Worm (Caenorhabditis elegans) whole organism, midembryonic: ENCODE measurements around the gene srh-88.

Experiments used
- T22C8.4 ChIP-seq: fragments of 200-800 bp; sonication (Bioruptor generic); IDR thresholded peaks from 2 replicates; pipeline ENCODE4 v1.3.6; 2022; ENCODE audit warnings: missing genetic modification characterization, missing compliant biosample characterization
- cog-1 ChIP-seq: sonication (generic microtip); optimal IDR thresholded peaks from 2 replicates; lab custom pipeline; 2016; ENCODE audit warnings: missing genetic modification characterization, missing compliant biosample characterization
- flt-1 ChIP-seq: fragments of 200-800 bp; sonication (Bioruptor generic); IDR thresholded peaks from 2 replicates; pipeline ENCODE4 v1.3.6; 2022; ENCODE audit warnings: missing genetic modification characterization, missing compliant biosample characterization
- klf-2 ChIP-seq: fragments of 200-800 bp; sonication (Bioruptor generic); conservative IDR thresholded peaks from 2 replicates; pipeline ENCODE4 v1.3.6; 2022; ENCODE audit warnings: missing genetic modification reagents, missing genetic modification characterization, missing compliant biosample characterization
- med-1 ChIP-seq: sonication (generic microtip); optimal IDR thresholded peaks from 2 replicates; lab custom pipeline; 2017; ENCODE audit warnings: missing genetic modification characterization, mild to moderate bottlenecking, missing compliant biosample characterization, antibody characterized with exemption, missing genetic modification reagents; ENCODE audit not compliant: insufficient read depth
- ref-1 ChIP-seq: fragments of 200-800 bp; sonication (Bioruptor generic); conservative IDR thresholded peaks from 2 replicates; pipeline ENCODE4 v1.3.6; 2022; ENCODE audit warnings: missing genetic modification reagents, missing genetic modification characterization, missing compliant biosample characterization
- tab-1 ChIP-seq: fragments of 200-800 bp; sonication (Bioruptor generic); IDR thresholded peaks from 2 replicates; pipeline ENCODE4 v1.3.6; 2022; ENCODE audit warnings: missing genetic modification characterization, missing compliant biosample characterization
- ztf-23 ChIP-seq: fragments of 200-800 bp; sonication (Bioruptor generic); IDR thresholded peaks from 2 replicates; pipeline ENCODE4 v1.3.6; 2022; ENCODE audit warnings: missing genetic modification reagents, missing genetic modification characterization, missing compliant biosample characterization
- ztf-29 ChIP-seq: fragments of 200-800 bp; sonication (Bioruptor generic); IDR thresholded peaks from 2 replicates; pipeline ENCODE4 v1.3.6; 2022; ENCODE audit warnings: missing genetic modification reagents, missing genetic modification characterization, missing compliant biosample characterization

The srh-88 gene

DNA sequence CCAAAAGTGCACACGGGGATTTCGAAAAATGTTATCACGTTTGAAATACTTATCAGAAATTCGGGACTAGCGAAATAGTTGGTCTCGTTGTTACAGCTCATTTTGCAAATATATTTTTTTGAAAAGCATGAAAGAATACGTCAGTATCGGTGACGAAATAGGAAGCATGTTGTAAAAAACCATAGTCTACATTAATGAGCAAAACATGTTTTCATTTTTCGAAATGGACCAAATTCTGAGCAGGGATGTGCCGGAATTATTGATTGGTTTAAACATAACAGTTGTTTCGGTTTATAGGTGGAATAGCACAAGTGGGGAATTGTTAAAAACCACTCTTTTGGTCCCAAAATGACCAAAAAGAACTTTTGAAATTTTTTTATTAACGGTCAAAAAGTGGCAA, 30.6 kb downstream of the srh-88 start, which contains the start of gene srh-247:
srh-247 (minus strand) TSS at position 101 of the 400 bp plus-strand sequence.
- no peak for TF ChIP-seq ztf-23
- no peak for TF ChIP-seq T22C8.4 (GFP tag; lab: Robert Waterston, UW)
- TF ChIP-seq tab-1 (GFP tag; lab: Robert Waterston, UW) = no peak

ce11 chrV:2931252-2931651, 33.4 kb downstream of the srh-88 start, which contains the start of gene C31B8.1:
Gene C31B8.1 (plus strand): TSS chrV:2931552.
- TF ChIP-seq ztf-23 = no peak
- TF ChIP-seq ref-1 (GFP tag; lab: Robert Waterston, UW) = no peak
- no peak for TF ChIP-seq ztf-29 (GFP tag; lab: Robert Waterston, UW)
- TF ChIP-seq klf-2 (GFP tag; lab: Robert Waterston, UW) = no peak
- TF ChIP-seq cog-1 = no peak
- no peak for TF ChIP-seq med-1 (GFP tag; lab: Kevin White, UChicago)
- no peak for TF ChIP-seq tab-1 (GFP tag; lab: Robert Waterston, UW)
- no peak for TF ChIP-seq flt-1 (GFP tag; lab: Robert Waterston, UW)
- no peak for TF ChIP-seq T22C8.4 (GFP tag; lab: Robert Waterston, UW)

- TF ChIP-seq flt-1 (GFP tag; lab: Robert Waterston, UW) = no peak
- no peak for TF ChIP-seq ztf-23
- TF ChIP-seq T22C8.4 (GFP tag; lab: Robert Waterston, UW) = no peak
- no peak for TF ChIP-seq tab-1 (GFP tag; lab: Robert Waterston, UW)
- TF ChIP-seq ref-1 (GFP tag; lab: Robert Waterston, UW) = no peak
- no peak for TF ChIP-seq cog-1
- TF ChIP-seq ztf-29 (GFP tag; lab: Robert Waterston, UW) = no peak
- TF ChIP-seq klf-2 (GFP tag; lab: Robert Waterston, UW) = no peak
- no peak for TF ChIP-seq med-1 (GFP tag; lab: Kevin White, UChicago)
Measured at ce11 chrV:2929753-2930152, 34.9 kb downstream of the srh-88 start, which contains the start of gene C31B8.16. Gene C31B8.16 (plus strand): TSS chrV:2930053.

DNA sequence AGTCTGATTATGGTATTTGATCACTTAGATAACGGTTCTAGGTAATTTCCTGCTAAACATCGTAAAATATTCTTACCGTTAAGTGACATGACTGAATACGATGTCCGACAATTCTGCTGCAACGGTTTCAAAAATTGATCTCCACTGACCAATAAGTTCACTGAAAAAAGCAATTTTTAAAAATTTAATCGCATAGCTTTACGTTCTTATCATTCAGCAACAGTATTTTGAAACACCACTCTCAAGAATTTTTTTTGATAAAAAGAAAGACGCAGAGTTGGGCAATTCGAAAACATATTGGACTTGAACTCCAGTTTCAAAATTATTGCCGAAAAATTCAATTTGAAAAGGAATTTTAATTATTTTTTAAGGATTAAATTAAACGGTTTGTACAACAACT, 37.1 kb downstream of the srh-88 start, which contains the start of gene C31B8.12:
C31B8.12 (minus strand) TSS at position 101 of the 400 bp plus-strand sequence.
- TF ChIP-seq cog-1 (no peak), med-1 (GFP tag; lab: Kevin White, UChicago) (no peak), klf-2 (GFP tag; lab: Robert Waterston, UW) (no peak), ref-1 (GFP tag; lab: Robert Waterston, UW) (no peak), ztf-29 (GFP tag; lab: Robert Waterston, UW) (no peak), ztf-23 (no peak), T22C8.4 (GFP tag; lab: Robert Waterston, UW) (no peak), tab-1 (GFP tag; lab: Robert Waterston, UW) (no peak), flt-1 (GFP tag; lab: Robert Waterston, UW) (no peak)

- TF ChIP-seq flt-1 (GFP tag; lab: Robert Waterston, UW) (no peak), tab-1 (GFP tag; lab: Robert Waterston, UW) (no peak), klf-2 (GFP tag; lab: Robert Waterston, UW) (no peak), ztf-29 (GFP tag; lab: Robert Waterston, UW) (no peak), ref-1 (GFP tag; lab: Robert Waterston, UW) (no peak), med-1 (GFP tag; lab: Kevin White, UChicago) (no peak), T22C8.4 (GFP tag; lab: Robert Waterston, UW) (no peak), ztf-23 (no peak), cog-1 (no peak)
Measured at ce11 chrV:2922594-2922993, 42.1 kb downstream of the srh-88 start, which contains the start of gene srh-38. Gene srh-38 (minus strand): TSS chrV:2922694.

DNA sequence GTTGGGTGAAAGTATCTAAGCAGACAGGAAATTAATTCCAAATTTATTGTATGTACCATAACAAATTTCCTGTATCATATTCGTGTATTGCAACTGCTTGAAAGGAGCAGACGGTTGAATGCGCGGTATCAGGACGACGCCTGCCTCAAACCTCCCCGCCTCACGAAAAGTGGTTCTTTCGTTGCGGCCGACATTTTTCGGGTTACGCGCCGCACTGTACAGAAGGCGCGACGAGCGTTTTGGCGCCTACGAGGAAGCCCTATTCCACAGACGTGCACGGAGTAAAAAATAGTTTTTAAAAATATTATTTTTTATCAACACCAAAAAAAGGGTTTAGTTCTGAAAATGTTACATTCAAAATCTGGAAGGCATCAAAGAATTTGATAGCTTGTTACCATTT, 44.6 kb downstream of the srh-88 start:
- TF ChIP-seq ztf-29 (GFP tag; lab: Robert Waterston, UW) = no peak
- TF ChIP-seq cog-1 = no peak
- no peak for TF ChIP-seq tab-1 (GFP tag; lab: Robert Waterston, UW)
- no peak for TF ChIP-seq klf-2 (GFP tag; lab: Robert Waterston, UW)
- no peak for TF ChIP-seq T22C8.4 (GFP tag; lab: Robert Waterston, UW)
- no peak for TF ChIP-seq ztf-23
- no peak for TF ChIP-seq med-1 (GFP tag; lab: Kevin White, UChicago)
- no peak for TF ChIP-seq flt-1 (GFP tag; lab: Robert Waterston, UW)
- no peak for TF ChIP-seq ref-1 (GFP tag; lab: Robert Waterston, UW)

DNA sequence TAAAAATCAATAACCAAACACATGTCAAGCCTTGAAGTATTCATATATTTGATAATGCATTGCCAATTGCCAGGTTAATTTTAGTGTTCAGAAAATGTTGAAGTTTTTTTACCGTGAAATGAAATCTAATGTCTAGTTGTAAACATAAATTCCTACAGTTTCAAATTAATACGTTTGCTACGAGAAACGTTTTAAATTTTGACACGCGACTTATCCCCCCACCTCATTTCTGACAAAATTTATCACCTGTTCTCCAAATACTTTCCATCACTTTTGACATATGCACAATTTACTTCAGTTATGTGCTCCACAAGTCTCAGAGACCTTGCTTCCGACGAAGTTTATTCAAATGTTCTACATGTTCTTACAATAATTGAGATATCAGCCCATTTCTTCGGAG, 50.7 kb downstream of the srh-88 start, which contains the start of gene srh-146:
srh-146 (plus strand) TSS at position 301 of the 400 bp plus-strand sequence.
- TF ChIP-seq tab-1 (GFP tag; lab: Robert Waterston, UW) (no peak), ztf-23 (no peak), ref-1 (GFP tag; lab: Robert Waterston, UW) (no peak), T22C8.4 (GFP tag; lab: Robert Waterston, UW) (no peak), med-1 (GFP tag; lab: Kevin White, UChicago) (no peak), ztf-29 (GFP tag; lab: Robert Waterston, UW) (no peak), cog-1 (no peak), klf-2 (GFP tag; lab: Robert Waterston, UW) (no peak), flt-1 (GFP tag; lab: Robert Waterston, UW) (no peak)
